Fruit fly (Drosophila melanogaster): ENCODE measurements around the gene SdicA.

DNA sequence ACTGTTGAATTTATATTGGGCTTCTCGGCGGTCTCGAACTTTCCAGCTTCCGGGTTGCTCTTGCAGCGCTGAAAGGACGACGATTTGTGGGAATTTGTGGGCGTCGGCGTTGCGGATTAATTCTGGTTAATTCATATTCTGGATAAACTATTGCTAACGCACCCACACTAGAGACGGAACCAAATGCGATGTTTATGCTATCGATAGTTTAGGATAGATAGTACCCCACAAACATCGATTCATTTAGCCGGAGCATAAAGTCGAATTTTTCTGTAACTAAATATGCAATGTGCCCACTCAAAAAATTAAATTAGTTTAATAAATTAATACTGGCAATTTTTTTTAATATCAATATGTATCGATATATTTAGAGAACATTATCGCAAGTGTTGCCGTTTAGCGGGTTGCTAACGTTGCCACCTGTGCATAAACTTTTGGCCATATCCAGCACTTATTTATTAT is 42.0 kb downstream of the SdicA start, which contains the start of gene Rab35:
- TF ChIP-seq Met (GFP tag; optimal IDR thresholded peaks at IDR 0.05) (no peak), Sox14 (GFP tag; optimal IDR thresholded peaks at IDR 0.05) (no peak)

All from whole organism, prepupa.